Worm (Caenorhabditis elegans) whole organism, young adult: ENCODE data around the gene col-38.

Experiments used
- C06A6.2 ChIP-seq: fragments of 200-800 bp; sonication (Bioruptor generic); conservative IDR thresholded peaks from 2 replicates; pipeline ENCODE4 v1.3.6; 2022; ENCODE audit warnings: missing genetic modification characterization, missing compliant biosample characterization
- F23B12.7 ChIP-seq: sonication (generic microtip); optimal IDR thresholded peaks from 2 replicates; lab custom pipeline; 2017; ENCODE audit warnings: missing genetic modification characterization, mild to moderate bottlenecking, missing compliant biosample characterization, antibody characterized with exemption, moderate library complexity; ENCODE audit not compliant: insufficient read depth
- F57A8.1 ChIP-seq: fragments of 200-800 bp; sonication (Bioruptor generic); optimal IDR thresholded peaks from 2 replicates; lab custom pipeline; 2018; ENCODE audit warnings: mild to moderate bottlenecking, missing genetic modification characterization, moderate library complexity, missing compliant biosample characterization
- Y67H2A.10 ChIP-seq: fragments of 200-800 bp; sonication (Bioruptor generic); conservative IDR thresholded peaks from 2 replicates; pipeline ENCODE4 v1.3.6; 2022; ENCODE audit warnings: missing genetic modification reagents, missing genetic modification characterization, missing compliant biosample characterization
- dpff-1 ChIP-seq: sonication (generic microtip); optimal IDR thresholded peaks from 2 replicates; lab custom pipeline; 2017; ENCODE audit warnings: mild to moderate bottlenecking, missing genetic modification characterization, missing compliant biosample characterization
- ets-4 ChIP-seq: fragments of 200-800 bp; sonication (Bioruptor generic); optimal IDR thresholded peaks from 2 replicates; lab custom pipeline; 2018; ENCODE audit warnings: mild to moderate bottlenecking, missing genetic modification characterization, missing compliant biosample characterization
- let-526 ChIP-seq: fragments of 200-800 bp; sonication (Bioruptor generic); IDR thresholded peaks from 2 replicates; pipeline ENCODE4 v1.3.6; 2022; ENCODE audit warnings: missing genetic modification reagents, missing genetic modification characterization, missing compliant biosample characterization
- rec-8 ChIP-seq, 2 experiments: sonication (generic microtip); optimal IDR thresholded peaks; 2 replicates each; lab custom pipeline; 2016; ENCODE audit warnings: mild to moderate bottlenecking in 2 of 2, missing genetic modification characterization in 2 of 2, missing genetic modification reagents in 2 of 2, missing genotype in 2 of 2, missing biosample characterization in 1 of 2, missing compliant biosample characterization in 1 of 2, moderate library complexity in 1 of 2

DNA sequence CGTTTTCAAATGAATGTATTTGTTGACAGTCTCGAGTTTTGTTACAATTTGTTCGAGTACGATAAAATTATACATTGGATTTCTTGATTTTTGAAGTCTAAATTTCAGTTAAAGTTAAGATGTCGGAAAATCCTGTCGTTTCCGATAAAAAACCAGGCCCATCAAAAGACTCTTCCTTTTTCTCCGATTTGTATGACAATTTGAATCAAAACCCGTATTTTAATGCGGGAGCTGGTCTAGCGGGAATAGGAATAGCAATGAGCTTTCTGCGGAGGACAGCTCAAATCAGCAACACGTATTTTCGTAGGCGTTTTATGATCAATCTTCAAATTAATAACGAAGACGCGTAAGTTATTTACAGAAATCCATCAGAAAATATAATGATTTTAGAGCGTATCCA is 2.1 kb upstream of the col-38 start, which contains the start of gene bcs-1:
- TF ChIP-seq Y67H2A.10 (GFP tag; lab: Robert Waterston, UW) (no peak), C06A6.2 (GFP tag; lab: Robert Waterston, UW) (no peak), dpff-1 (tag; lab: Kevin White, UChicago) (no peak), F57A8.1 (GFP tag; lab: Kevin White, UChicago) (no peak), F23B12.7 (tag; lab: Kevin White, UChicago) (no peak), ets-4 (no peak), let-526 (no peak), rec-8 (tag; optimal IDR thresholded peaks at IDR 0.05; lab: Kevin White, UChicago) (no peak)
